Fruit fly (Drosophila melanogaster) whole organism, prepupa: ENCODE results near the gene bor.

Experiments
- Blimp-1 ChIP-seq: fragments of 200-800 bp; sonication (Bioruptor generic); optimal IDR thresholded peaks from 3 replicates; lab custom pipeline; 2017; ENCODE audit warnings: missing biosample characterization, missing genetic modification characterization, mild to moderate bottlenecking, moderate library complexity, missing genetic modification reagents
- CG10631 ChIP-seq: fragments of 200-800 bp; sonication (Bioruptor generic); optimal IDR thresholded peaks from 2 replicates; lab custom pipeline; 2016; ENCODE audit warnings: missing biosample characterization, missing genetic modification characterization
- CG10669 ChIP-seq: fragments of 200-800 bp; sonication (Bioruptor generic); optimal IDR thresholded peaks from 3 replicates; lab custom pipeline; 2018; ENCODE audit warnings: missing biosample characterization, mild to moderate bottlenecking, missing genetic modification characterization, moderate library complexity
- CG11294 ChIP-seq: fragments of 200-800 bp; sonication (Bioruptor generic); IDR thresholded peaks from 2 replicates; pipeline ENCODE4 v1.3.6; 2022; ENCODE audit warnings: missing biosample characterization, missing genetic modification characterization
- CG11762 ChIP-seq: fragments of 200-800 bp; sonication (Bioruptor generic); optimal IDR thresholded peaks from 3 replicates; lab custom pipeline; 2016; ENCODE audit warnings: missing biosample characterization, missing genetic modification characterization; ENCODE audit not compliant: insufficient read depth
- CG11902 ChIP-seq: fragments of 200-800 bp; sonication (Bioruptor generic); optimal IDR thresholded peaks from 3 replicates; lab custom pipeline; 2016; ENCODE audit warnings: missing biosample characterization, missing genetic modification characterization
- CG15336 ChIP-seq: fragments of 200-800 bp; sonication (Bioruptor generic); IDR thresholded peaks from 2 replicates; pipeline ENCODE4 v1.3.6; 2022; ENCODE audit warnings: missing biosample characterization, missing genetic modification characterization
- CG16779 ChIP-seq: fragments of 200-800 bp; sonication (Bioruptor generic); optimal IDR thresholded peaks from 3 replicates; lab custom pipeline; 2017; ENCODE audit warnings: missing biosample characterization, mild to moderate bottlenecking, missing genetic modification characterization
- CG3032 ChIP-seq: fragments of 200-800 bp; optimal IDR thresholded peaks from 2 replicates; lab custom pipeline; 2019; ENCODE audit warnings: missing biosample characterization, mild to moderate bottlenecking, missing genetic modification characterization, moderate library complexity
- CG31627 ChIP-seq: fragments of 200-800 bp; sonication (Bioruptor generic); optimal IDR thresholded peaks from 3 replicates; lab custom pipeline; 2016; ENCODE audit warnings: missing biosample characterization, missing genetic modification characterization
- CG32006 ChIP-seq: fragments of 200-800 bp; sonication (Bioruptor generic); optimal IDR thresholded peaks from 3 replicates; lab custom pipeline; 2017; ENCODE audit warnings: missing biosample characterization, mild to moderate bottlenecking, missing genetic modification characterization
- CG34406 ChIP-seq: fragments of 200-800 bp; sonication (Bioruptor generic); optimal IDR thresholded peaks from 3 replicates; lab custom pipeline; 2016; ENCODE audit warnings: missing biosample characterization, missing genetic modification characterization
- CG3919 ChIP-seq: fragments of 200-800 bp; sonication (Bioruptor generic); optimal IDR thresholded peaks from 3 replicates; lab custom pipeline; 2016; ENCODE audit warnings: missing biosample characterization, missing genetic modification characterization
- CG4318 ChIP-seq: fragments of 200-800 bp; sonication (Bioruptor generic); optimal IDR thresholded peaks from 3 replicates; lab custom pipeline; 2017; ENCODE audit warnings: missing biosample characterization, mild to moderate bottlenecking, missing genetic modification characterization
- CG6163 ChIP-seq: fragments of 200-800 bp; sonication (Bioruptor generic); IDR thresholded peaks from 3 replicates; pipeline ENCODE4 v1.3.6; 2022; ENCODE audit warnings: missing biosample characterization, missing genetic modification characterization
- CG6276 ChIP-seq: fragments of 200-800 bp; sonication (Bioruptor generic); optimal IDR thresholded peaks from 2 replicates; lab custom pipeline; 2017; ENCODE audit warnings: missing biosample characterization, mild to moderate bottlenecking, missing genetic modification characterization
- CG6792 ChIP-seq: fragments of 200-800 bp; sonication (Bioruptor generic); optimal IDR thresholded peaks from 3 replicates; lab custom pipeline; 2016; ENCODE audit warnings: missing biosample characterization, missing genetic modification characterization
- CG6808 ChIP-seq: fragments of 200-800 bp; sonication (Bioruptor generic); optimal IDR thresholded peaks from 3 replicates; lab custom pipeline; 2017; ENCODE audit warnings: missing biosample characterization, missing genetic modification characterization, mild to moderate bottlenecking, moderate library complexity, missing genetic modification reagents
- CG6854 ChIP-seq: fragments of 200-800 bp; sonication (Bioruptor generic); optimal IDR thresholded peaks from 2 replicates; lab custom pipeline; 2017; ENCODE audit warnings: missing biosample characterization, mild to moderate bottlenecking, missing genetic modification characterization
- CG7368 ChIP-seq: fragments of 200-800 bp; sonication (Bioruptor generic); optimal IDR thresholded peaks from 3 replicates; lab custom pipeline; 2016; ENCODE audit warnings: missing biosample characterization, missing genetic modification characterization
- CG8119 ChIP-seq: fragments of 200-800 bp; sonication (Bioruptor generic); IDR thresholded peaks from 3 replicates; pipeline ENCODE4 v1.3.6; 2022; ENCODE audit warnings: missing biosample characterization, missing genetic modification characterization
- CG8632 ChIP-seq: fragments of 200-800 bp; sonication (Bioruptor generic); optimal IDR thresholded peaks from 3 replicates; lab custom pipeline; 2016; ENCODE audit warnings: missing biosample characterization, missing genetic modification characterization
- Eip75B ChIP-seq: fragments of 200-800 bp; sonication (Bioruptor generic); optimal IDR thresholded peaks from 3 replicates; lab custom pipeline; 2016; ENCODE audit warnings: missing biosample characterization, missing genetic modification characterization
- Eip78C ChIP-seq: fragments of 200-800 bp; sonication (Bioruptor generic); peaks from one replicate; lab custom pipeline; 2016; ENCODE audit warnings: missing biosample characterization, missing genetic modification characterization
- Eip93F ChIP-seq: fragments of 200-800 bp; sonication (Bioruptor generic); optimal IDR thresholded peaks from 2 replicates; lab custom pipeline; 2016; ENCODE audit warnings: missing biosample characterization, mild to moderate bottlenecking, missing genetic modification characterization
- Ets21C ChIP-seq: fragments of 200-800 bp; sonication (Bioruptor generic); optimal IDR thresholded peaks from 3 replicates; lab custom pipeline; 2016; ENCODE audit warnings: missing biosample characterization, missing genetic modification characterization
- Ets96B ChIP-seq: fragments of 200-800 bp; optimal IDR thresholded peaks from 2 replicates; lab custom pipeline; 2019; ENCODE audit warnings: missing biosample characterization, mild to moderate bottlenecking, missing genetic modification characterization, moderate library complexity
- Hr38 ChIP-seq: sonication (Bioruptor generic); optimal IDR thresholded peaks from 2 replicates; lab custom pipeline; 2016; ENCODE audit warnings: missing biosample characterization, missing genetic modification characterization
- Hr39 ChIP-seq: fragments of 200-800 bp; sonication (Bioruptor generic); optimal IDR thresholded peaks from 2 replicates; lab custom pipeline; 2016; ENCODE audit warnings: missing biosample characterization, missing genetic modification characterization
- Hr4 ChIP-seq: fragments of 200-800 bp; sonication (Bioruptor generic); optimal IDR thresholded peaks from 3 replicates; lab custom pipeline; 2016; ENCODE audit warnings: missing biosample characterization, missing genetic modification characterization
- Lpt ChIP-seq: fragments of 200-800 bp; sonication (Bioruptor generic); optimal IDR thresholded peaks from 3 replicates; lab custom pipeline; 2016; ENCODE audit warnings: missing biosample characterization, missing genetic modification characterization
- Met ChIP-seq: fragments of 200-800 bp; sonication (Bioruptor generic); optimal IDR thresholded peaks from 3 replicates; lab custom pipeline; 2016; ENCODE audit warnings: missing biosample characterization, missing genetic modification characterization
- OdsH ChIP-seq: fragments of 200-800 bp; sonication (Bioruptor generic); optimal IDR thresholded peaks from 3 replicates; lab custom pipeline; 2016; ENCODE audit warnings: missing biosample characterization, missing genetic modification characterization
- Smox ChIP-seq: fragments of 200-800 bp; sonication (Bioruptor generic); optimal IDR thresholded peaks from 3 replicates; lab custom pipeline; 2016; ENCODE audit warnings: missing biosample characterization, missing genetic modification characterization
- Sox102F ChIP-seq: fragments of 200-800 bp; sonication (Bioruptor generic); optimal IDR thresholded peaks from 2 replicates; lab custom pipeline; 2016; ENCODE audit warnings: missing biosample characterization, mild to moderate bottlenecking, missing genetic modification characterization
- Sox14 ChIP-seq: fragments of 200-800 bp; sonication (Bioruptor generic); optimal IDR thresholded peaks from 3 replicates; lab custom pipeline; 2016; ENCODE audit warnings: missing biosample characterization, missing genetic modification characterization
- Sox15 ChIP-seq: fragments of 200-800 bp; sonication (Bioruptor generic); optimal IDR thresholded peaks from 3 replicates; lab custom pipeline; 2016; ENCODE audit warnings: missing biosample characterization, missing genetic modification characterization
- achi ChIP-seq: fragments of 200-800 bp; sonication (Bioruptor generic); optimal IDR thresholded peaks from 3 replicates; lab custom pipeline; 2016; ENCODE audit warnings: missing biosample characterization, missing genetic modification characterization
- dac ChIP-seq: fragments of 200-800 bp; sonication (Bioruptor generic); optimal IDR thresholded peaks from 2 replicates; lab custom pipeline; 2017; ENCODE audit warnings: missing biosample characterization, mild to moderate bottlenecking, missing genetic modification characterization
- dsx ChIP-seq: fragments of 200-800 bp; optimal IDR thresholded peaks from 3 replicates; lab custom pipeline; 2019; ENCODE audit warnings: missing biosample characterization, mild to moderate bottlenecking, missing genetic modification characterization, moderate library complexity; ENCODE audit not compliant: poor library complexity, severe bottlenecking
- eg ChIP-seq: fragments of 200-800 bp; sonication (Bioruptor generic); IDR thresholded peaks from 3 replicates; pipeline ENCODE4 v1.3.6; 2022; ENCODE audit warnings: missing biosample characterization, missing genetic modification characterization
- esn ChIP-seq: fragments of 200-800 bp; sonication (Bioruptor generic); optimal IDR thresholded peaks from 2 replicates; lab custom pipeline; 2016; ENCODE audit warnings: missing biosample characterization, mild to moderate bottlenecking, missing genetic modification characterization, moderate library complexity
- fd59A ChIP-seq: fragments of 200-800 bp; sonication (Bioruptor generic); optimal IDR thresholded peaks from 2 replicates; lab custom pipeline; 2017; ENCODE audit warnings: missing biosample characterization, mild to moderate bottlenecking, missing genetic modification characterization, missing genetic modification reagents
- fd85E ChIP-seq: fragments of 200-800 bp; sonication (Bioruptor generic); optimal IDR thresholded peaks from 3 replicates; lab custom pipeline; 2016; ENCODE audit warnings: missing biosample characterization, missing genetic modification characterization
- fkh ChIP-seq: fragments of 200-800 bp; sonication (Bioruptor generic); optimal IDR thresholded peaks from 3 replicates; lab custom pipeline; 2017; ENCODE audit warnings: missing biosample characterization, mild to moderate bottlenecking, missing genetic modification characterization, moderate library complexity
- lz ChIP-seq: fragments of 200-800 bp; sonication (Bioruptor generic); optimal IDR thresholded peaks from 3 replicates; lab custom pipeline; 2016; ENCODE audit warnings: missing biosample characterization, missing genetic modification characterization
- net ChIP-seq: fragments of 200-800 bp; sonication (Bioruptor generic); optimal IDR thresholded peaks from 3 replicates; lab custom pipeline; 2016; ENCODE audit warnings: missing biosample characterization, missing genetic modification characterization
- pdm3 ChIP-seq: fragments of 200-800 bp; sonication (Bioruptor generic); optimal IDR thresholded peaks from 3 replicates; lab custom pipeline; 2016; ENCODE audit warnings: missing biosample characterization, missing genetic modification characterization
- salr ChIP-seq, 2 experiments: fragments of 200-800 bp; sonication (Bioruptor generic); optimal IDR thresholded peaks; 3 replicates each; lab custom pipeline; 2016 to 2018; ENCODE audit warnings: missing biosample characterization in 2 of 2, missing genetic modification characterization in 2 of 2, mild to moderate bottlenecking in 1 of 2
- spab ChIP-seq: fragments of 200-800 bp; sonication (Bioruptor generic); optimal IDR thresholded peaks from 2 replicates; lab custom pipeline; 2017; ENCODE audit warnings: missing biosample characterization, mild to moderate bottlenecking, missing genetic modification characterization, missing genetic modification reagents
- svp ChIP-seq: fragments of 200-800 bp; sonication (Bioruptor generic); peaks from one replicate; lab custom pipeline; 2016; ENCODE audit warnings: missing biosample characterization, missing genetic modification characterization
- topi ChIP-seq: fragments of 200-800 bp; sonication (Bioruptor generic); optimal IDR thresholded peaks from 3 replicates; lab custom pipeline; 2016; ENCODE audit warnings: missing biosample characterization, missing genetic modification characterization
- vri ChIP-seq: fragments of 200-800 bp; sonication (Bioruptor generic); optimal IDR thresholded peaks from 3 replicates; lab custom pipeline; 2016; ENCODE audit warnings: missing biosample characterization, mild to moderate bottlenecking, missing genetic modification characterization

The bor gene

DNA sequence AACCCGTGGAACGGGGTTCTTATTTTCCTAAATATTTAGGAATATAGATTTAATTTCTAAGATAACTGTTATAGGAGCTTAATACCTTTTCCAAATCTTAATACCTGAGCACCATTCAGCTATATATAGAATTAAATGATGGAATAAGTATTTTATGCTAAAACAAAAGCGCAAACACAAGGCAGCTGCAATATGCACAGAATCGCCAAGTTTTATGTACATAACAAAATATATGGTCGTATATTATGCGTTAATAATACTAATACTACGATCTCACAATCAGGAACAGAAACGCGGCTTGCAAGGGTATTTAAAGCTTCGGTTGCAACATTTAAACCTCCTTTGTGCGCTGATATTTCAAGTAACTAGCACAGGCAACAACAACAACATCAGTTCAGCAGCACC, 29.2 kb downstream of the bor start:
- peak; percentile 91 for TF ChIP-seq CG3032 (tag; lab: Kevin White, UChicago)
- TF ChIP-seq esn (GFP tag; lab: Kevin White, UChicago) = peak; percentile 92
- peak; percentile 81 for TF ChIP-seq CG11762 (GFP tag; lab: Kevin White, UChicago)
- TF ChIP-seq topi = peak; percentile 90
- peak; percentile 83 for TF ChIP-seq achi (GFP tag; lab: Kevin White, UChicago)
- peak; percentile 87 for TF ChIP-seq pdm3
- TF ChIP-seq lz (GFP tag; lab: Kevin White, UChicago) = peak; percentile 88
- peak; percentile 71 for TF ChIP-seq dac
- peak; percentile 79 for TF ChIP-seq CG4318 (GFP tag; lab: Kevin White, UChicago)
- TF ChIP-seq net (GFP tag; lab: Kevin White, UChicago) = peak; percentile 74
- TF ChIP-seq CG16779 = peak; percentile 63
- no peak for TF ChIP-seq eg (GFP tag; lab: Robert Waterston, UW)
- TF ChIP-seq CG6792 = peak; percentile 79
- peak; percentile 36 for TF ChIP-seq CG7368
- TF ChIP-seq CG6276 (GFP tag; lab: Kevin White, UChicago) = peak; percentile 89
- TF ChIP-seq OdsH (GFP tag; lab: Kevin White, UChicago) = peak; percentile 85
- TF ChIP-seq fkh = no peak
- peak; percentile 87 for TF ChIP-seq CG8632 (GFP tag; lab: Kevin White, UChicago)
- TF ChIP-seq Met = peak; percentile 91
- peak; percentile 60 for TF ChIP-seq Blimp-1
- TF ChIP-seq Hr38 (GFP tag; lab: Kevin White, UChicago) = no peak
- peak; percentile 81 for TF ChIP-seq CG31627 (GFP tag; lab: Kevin White, UChicago)
- TF ChIP-seq Ets21C (GFP tag; lab: Kevin White, UChicago) = peak; percentile 72
- TF ChIP-seq fd85E (GFP tag; lab: Kevin White, UChicago) = no peak
- TF ChIP-seq CG11902 = peak; percentile 77
- TF ChIP-seq CG11294 = no peak
- peak; percentile 78 for TF ChIP-seq Hr39 (GFP tag; lab: Kevin White, UChicago)
- peak; percentile 78 for TF ChIP-seq svp
- TF ChIP-seq Sox14 (GFP tag; lab: Kevin White, UChicago) = peak; percentile 87
- TF ChIP-seq CG6854 (GFP tag; lab: Kevin White, UChicago) = no peak
- TF ChIP-seq Eip78C = peak; percentile 97
- TF ChIP-seq fd59A (GFP tag; lab: Kevin White, UChicago) = peak; percentile 91
- TF ChIP-seq CG6808 = peak; percentile 92
- TF ChIP-seq CG8119 (GFP tag; lab: Robert Waterston, UW) = no peak
- peak; percentile 72 for TF ChIP-seq dsx (GFP tag; lab: Kevin White, UChicago)
- peak; percentile 91 for TF ChIP-seq Ets96B (tag; lab: Kevin White, UChicago)
- TF ChIP-seq CG15336 (GFP tag; lab: Robert Waterston, UW) = no peak
- TF ChIP-seq vri (GFP tag; lab: Kevin White, UChicago) = peak; percentile 31
- no peak for TF ChIP-seq CG6163 (GFP tag; lab: Robert Waterston, UW)
- TF ChIP-seq CG10631 (GFP tag; lab: Kevin White, UChicago) = peak; percentile 87
- peak; percentile 92 for TF ChIP-seq spab (GFP tag; lab: Kevin White, UChicago)
- TF ChIP-seq Eip93F = peak; percentile 28
- TF ChIP-seq Sox15 = peak; percentile 76
- peak; percentile 90 for TF ChIP-seq CG10669 (GFP tag; lab: Kevin White, UChicago)
- peak; percentile 28 for TF ChIP-seq Lpt (GFP tag; lab: Kevin White, UChicago)
- peak; percentile 88 for TF ChIP-seq Smox (GFP tag; lab: Kevin White, UChicago)
- peak; percentile 82 for TF ChIP-seq CG34406
- TF ChIP-seq Eip75B (GFP tag; lab: Kevin White, UChicago) = peak; percentile 90
- peak; percentile 90 for TF ChIP-seq Hr4 (GFP tag; lab: Kevin White, UChicago)
- peak; percentile 49 to 87 for TF ChIP-seq salr (GFP tag; optimal IDR thresholded peaks at IDR 0.05; lab: Kevin White, UChicago)
- TF ChIP-seq CG32006 (GFP tag; lab: Kevin White, UChicago) = peak; percentile 95
- peak; percentile 83 for TF ChIP-seq CG3919 (GFP tag; lab: Kevin White, UChicago)
- peak; percentile 86 for TF ChIP-seq Sox102F (GFP tag; lab: Kevin White, UChicago)
